Fruit fly (Drosophila melanogaster) whole organism, embryonic: Measurements from ENCODE around the gene CG17839.

Experiments
- Antp ChIP-seq: fragments of 200-800 bp; sonication (Bioruptor generic); optimal IDR thresholded peaks from 3 replicates; lab custom pipeline; 2016; ENCODE audit warnings: missing biosample characterization, missing genetic modification characterization
- CG12219 ChIP-seq: fragments of 200-800 bp; sonication (Bioruptor generic); optimal IDR thresholded peaks from 3 replicates; lab custom pipeline; 2018; ENCODE audit warnings: missing biosample characterization, mild to moderate bottlenecking, missing genetic modification characterization
- CG1233 ChIP-seq: fragments of 200-800 bp; sonication (Bioruptor generic); optimal IDR thresholded peaks from 4 replicates; lab custom pipeline; 2018; ENCODE audit warnings: missing biosample characterization, mild to moderate bottlenecking, missing genetic modification characterization
- CG15601 ChIP-seq: fragments of 200-800 bp; sonication (Bioruptor generic); optimal IDR thresholded peaks from 3 replicates; lab custom pipeline; 2019; ENCODE audit warnings: missing biosample characterization, mild to moderate bottlenecking, missing genetic modification characterization, moderate library complexity
- CG2120 ChIP-seq: fragments of 200-800 bp; sonication (Bioruptor generic); optimal IDR thresholded peaks from 3 replicates; lab custom pipeline; 2016; ENCODE audit warnings: missing biosample characterization, missing genetic modification characterization
- CG2712 ChIP-seq: fragments of 200-800 bp; optimal IDR thresholded peaks from 3 replicates; lab custom pipeline; 2019; ENCODE audit warnings: missing biosample characterization, mild to moderate bottlenecking, missing genetic modification characterization, moderate library complexity
- CG3726 ChIP-seq: fragments of 200-800 bp; sonication (Bioruptor generic); IDR thresholded peaks from 3 replicates; pipeline ENCODE4, ENCODE4 v1.3.6; 2022; ENCODE audit warnings: missing biosample characterization, missing genetic modification characterization
- CG4328 ChIP-seq: fragments of 200-800 bp; sonication (Bioruptor generic); optimal IDR thresholded peaks from 3 replicates; lab custom pipeline; 2017; ENCODE audit warnings: missing biosample characterization, missing genetic modification reagents, missing genetic modification characterization
- CG4360 ChIP-seq: fragments of 200-800 bp; sonication (Bioruptor generic); IDR thresholded peaks from 2 replicates; pipeline ENCODE4 v1.3.6; 2022; ENCODE audit warnings: missing biosample characterization, missing genetic modification characterization
- CG6689 ChIP-seq: fragments of 200-800 bp; sonication (Bioruptor generic); IDR thresholded peaks from 2 replicates; pipeline ENCODE4 v1.3.6; 2022; ENCODE audit warnings: missing biosample characterization, missing genetic modification characterization
- CG7556 ChIP-seq: fragments of 200-800 bp; sonication (Bioruptor generic); optimal IDR thresholded peaks from 2 replicates; lab custom pipeline; 2017; ENCODE audit warnings: missing biosample characterization, mild to moderate bottlenecking, missing genetic modification characterization
- CG8944 ChIP-seq: fragments of 200-800 bp; sonication (Bioruptor generic); optimal IDR thresholded peaks from 3 replicates; lab custom pipeline; 2016; ENCODE audit warnings: missing biosample characterization, missing genetic modification characterization
- CG9932 ChIP-seq: fragments of 200-800 bp; sonication (Bioruptor generic); IDR thresholded peaks from 2 replicates; pipeline ENCODE4 v1.3.6; 2022; ENCODE audit warnings: missing biosample characterization, missing genetic modification characterization
- D ChIP-seq, 2 experiments: fragments of 200-800 bp in 1 of 2; fragments of >200 bp in 1 of 2; sonication (Bioruptor generic) in 1 of 2; optimal IDR thresholded peaks; 2 replicates in 1 of 2; 3 replicates in 1 of 2; lab custom pipeline; 2017; ENCODE audit warnings: mild to moderate bottlenecking in 1 of 2, missing biosample characterization in 1 of 2, missing genetic modification characterization in 1 of 2, missing genetic modification reagents in 1 of 2
- Dip2 ChIP-seq: fragments of 200-800 bp; sonication (Bioruptor generic); IDR thresholded peaks from 2 replicates; pipeline ENCODE4 v1.3.6; 2022; ENCODE audit warnings: missing biosample characterization, missing genetic modification characterization
- Doc3 ChIP-seq: fragments of 200-800 bp; sonication (Bioruptor generic); IDR thresholded peaks from 3 replicates; pipeline ENCODE4 v1.3.6; 2022; ENCODE audit warnings: missing biosample characterization, missing genetic modification characterization; ENCODE audit not compliant: partially characterized antibody
- E2f1 ChIP-seq: fragments of 200-800 bp; sonication (Bioruptor generic); IDR thresholded peaks from 2 replicates; pipeline ENCODE4 v1.3.6; 2022; ENCODE audit warnings: missing biosample characterization, missing genetic modification characterization
- HmgZ ChIP-seq: fragments of 200-800 bp; sonication (Bioruptor generic); optimal IDR thresholded peaks from 2 replicates; lab custom pipeline; 2018; ENCODE audit warnings: missing biosample characterization, mild to moderate bottlenecking, missing genetic modification characterization
- Hr39 ChIP-seq: fragments of >200 bp; optimal IDR thresholded peaks from 2 replicates; lab custom pipeline; 2017
- Kr ChIP-seq: fragments of 200-800 bp; sonication (Bioruptor generic); optimal IDR thresholded peaks from 2 replicates; lab custom pipeline; 2017; ENCODE audit warnings: missing biosample characterization, mild to moderate bottlenecking, missing genetic modification characterization
- Rx ChIP-seq: fragments of 200-800 bp; sonication (Bioruptor generic); IDR thresholded peaks from 2 replicates; pipeline ENCODE4 v1.3.6; 2022; ENCODE audit warnings: missing biosample characterization, missing genetic modification characterization
- Stat92E ChIP-seq, 3 experiments: fragments of >200 bp in 2 of 3; fragments of 200-800 bp in 1 of 3; sonication (Bioruptor generic) in 1 of 3; optimal IDR thresholded peaks; 2 replicates each; lab custom pipeline; 2017 to 2019; ENCODE audit warnings: missing biosample characterization in 3 of 3, missing genetic modification characterization in 3 of 3, mild to moderate bottlenecking in 1 of 3, moderate library complexity in 1 of 3
- cas ChIP-seq: fragments of 200-800 bp; sonication (Bioruptor generic); IDR thresholded peaks from 2 replicates; pipeline ENCODE4 v1.3.6; 2022; ENCODE audit warnings: missing biosample characterization, missing genetic modification characterization
- cg ChIP-seq: fragments of 200-800 bp; sonication (Bioruptor generic); optimal IDR thresholded peaks from 3 replicates; lab custom pipeline; 2019; ENCODE audit warnings: missing biosample characterization, mild to moderate bottlenecking, missing genetic modification characterization, moderate library complexity
- crol ChIP-seq: fragments of 200-800 bp; sonication (Bioruptor generic); IDR thresholded peaks from 2 replicates; pipeline ENCODE4 v1.3.6; 2022; ENCODE audit warnings: missing biosample characterization, missing genetic modification characterization
- esg ChIP-seq: fragments of 200-800 bp; sonication (Bioruptor generic); conservative IDR thresholded peaks from 2 replicates; pipeline ENCODE4 v1.3.6; 2022; ENCODE audit warnings: missing biosample characterization, missing genetic modification characterization
- ftz-f1 ChIP-seq: fragments of 200-800 bp; sonication (Bioruptor generic); optimal IDR thresholded peaks from 2 replicates; lab custom pipeline; 2016; ENCODE audit warnings: missing biosample characterization, missing genetic modification characterization
- hbn ChIP-seq: fragments of 200-800 bp; sonication (Bioruptor generic); IDR thresholded peaks from 2 replicates; pipeline ENCODE4 v1.3.6; 2022; ENCODE audit warnings: missing biosample characterization, missing genetic modification characterization; ENCODE audit not compliant: partially characterized antibody
- lab ChIP-seq: fragments of 200-800 bp; sonication (Bioruptor generic); optimal IDR thresholded peaks from 3 replicates; lab custom pipeline; 2017; ENCODE audit warnings: missing biosample characterization, missing genetic modification characterization, mild to moderate bottlenecking, moderate library complexity, missing genetic modification reagents
- mam ChIP-seq: fragments of 200-800 bp; sonication (Bioruptor generic); optimal IDR thresholded peaks from 3 replicates; lab custom pipeline; 2016; ENCODE audit warnings: missing biosample characterization, missing genetic modification characterization
- pb ChIP-seq: fragments of 200-800 bp; sonication (Bioruptor generic); optimal IDR thresholded peaks from 3 replicates; lab custom pipeline; 2016; ENCODE audit warnings: missing biosample characterization, missing genetic modification characterization
- pita ChIP-seq: fragments of 200-800 bp; sonication (Bioruptor generic); optimal IDR thresholded peaks from 2 replicates; lab custom pipeline; 2017; ENCODE audit warnings: missing biosample characterization, mild to moderate bottlenecking, missing genetic modification characterization
- row ChIP-seq: fragments of 200-800 bp; sonication (Bioruptor generic); IDR thresholded peaks from 3 replicates; pipeline ENCODE4 v1.3.6; 2022; ENCODE audit warnings: missing biosample characterization, missing genetic modification characterization
- schlank ChIP-seq: fragments of 200-800 bp; sonication (Bioruptor generic); optimal IDR thresholded peaks from 2 replicates; lab custom pipeline; 2018; ENCODE audit warnings: missing biosample characterization, mild to moderate bottlenecking, missing genetic modification characterization
- sob ChIP-seq: fragments of 200-800 bp; sonication (Bioruptor generic); IDR thresholded peaks from 2 replicates; pipeline ENCODE4 v1.3.6; 2022; ENCODE audit warnings: missing biosample characterization, missing genetic modification characterization
- stc ChIP-seq: fragments of 200-800 bp; sonication (Bioruptor generic); IDR thresholded peaks from 2 replicates; pipeline ENCODE4 v1.3.6; 2022; ENCODE audit warnings: missing biosample characterization, missing genetic modification characterization
- tna ChIP-seq: fragments of 200-800 bp; sonication (Bioruptor generic); IDR thresholded peaks from 2 replicates; pipeline ENCODE4 v1.3.6; 2022; ENCODE audit warnings: missing biosample characterization, missing genetic modification characterization; ENCODE audit not compliant: partially characterized antibody
- twi ChIP-seq: fragments of 200-800 bp; optimal IDR thresholded peaks from 2 replicates; lab custom pipeline; 2019; ENCODE audit warnings: missing biosample characterization, mild to moderate bottlenecking, missing genetic modification characterization, moderate library complexity
- wek ChIP-seq: fragments of 200-800 bp; sonication (Bioruptor generic); optimal IDR thresholded peaks from 3 replicates; lab custom pipeline; 2018; ENCODE audit warnings: missing biosample characterization, mild to moderate bottlenecking, missing genetic modification characterization, moderate library complexity
- wor ChIP-seq: fragments of 200-800 bp; sonication (Bioruptor generic); IDR thresholded peaks from 2 replicates; pipeline ENCODE4 v1.3.6; 2022; ENCODE audit warnings: missing biosample characterization, missing genetic modification characterization

The CG17839 gene

dm6 chr3L:14786230-14786850, 18.6 kb upstream of the CG17839 start, which contains the start of the genes bmm and Tdrd3 (continued):
- TF ChIP-seq pita (GFP tag; lab: Kevin White, UChicago) (no peak), Kr (no peak), esg (GFP tag; lab: Robert Waterston, UW) (peak; percentile 81), CG3726 (peak; percentile 31; the same call in 1 of the 3 replicates), twi (tag; lab: Kevin White, UChicago) (peak; percentile 77), CG2712 (tag; lab: Kevin White, UChicago) (peak; percentile 91), tna (peak; percentile 57), cg (no peak), CG12219 (GFP tag; lab: Kevin White, UChicago) (no peak), crol (GFP tag; lab: Robert Waterston, UW) (no peak; the same call in 1 of the 2 replicates), CG4328 (peak; percentile 79), wek (peak; percentile 98), Doc3 (GFP tag; lab: Robert Waterston, UW) (peak; percentile 88), hbn (GFP tag; lab: Robert Waterston, UW) (peak; percentile 93), lab (GFP tag; lab: Kevin White, UChicago) (peak; percentile 73), CG15601 (tag; lab: Kevin White, UChicago) (peak; percentile 86), mam (GFP tag; lab: Kevin White, UChicago) (peak; percentile 84), CG2120 (GFP tag; lab: Kevin White, UChicago) (peak; percentile 84), Dip2 (no peak), stc (GFP tag; lab: Robert Waterston, UW) (peak; percentile 25; the same call in 1 of the 2 replicates), cas (GFP tag; lab: Robert Waterston, UW) (peak; percentile 45; the same call in 1 of the 2 replicates), Rx (GFP tag; lab: Robert Waterston, UW) (peak; percentile 35; the same call in 1 of the 2 replicates), ftz-f1 (GFP tag; lab: Kevin White, UChicago) (no peak), Hr39 (lab: Kevin White, UChicago) (no peak), wor (GFP tag; lab: Robert Waterston, UW) (no peak), Stat92E (GFP tag; optimal IDR thresholded peaks at IDR 0.05; lab: Kevin White, UChicago) (peak in 1 of 3 experiments; percentile 63), CG9932 (GFP tag; lab: Robert Waterston, UW) (peak; percentile 96), row (GFP tag; lab: Robert Waterston, UW) (peak; percentile 97), CG4360 (GFP tag; lab: Robert Waterston, UW) (no peak), pb (GFP tag; lab: Kevin White, UChicago) (no peak), Antp (GFP tag; lab: Kevin White, UChicago) (peak; percentile 74), sob (GFP tag; lab: Robert Waterston, UW) (peak; percentile 89), CG6689 (GFP tag; lab: Robert Waterston, UW) (peak; percentile 70), D (optimal IDR thresholded peaks at IDR 0.05; lab: Kevin White, UChicago) (no peak), D (GFP tag; optimal IDR thresholded peaks at IDR 0.05; lab: Kevin White, UChicago) (peak; percentile 32), schlank (peak; percentile 32), HmgZ (tag; lab: Kevin White, UChicago) (peak; percentile 73), CG1233 (peak; percentile 71), E2f1 (GFP tag; lab: Robert Waterston, UW) (peak; percentile 62; the same call in 1 of the 2 replicates), CG7556 (GFP tag; lab: Kevin White, UChicago) (peak; percentile 82), CG8944 (GFP tag; lab: Kevin White, UChicago) (peak; percentile 27)
